Worm (Caenorhabditis elegans) whole organism, L4 larva: ENCODE data around the gene R193.2.

ENCODE experiments used
- F37D6.2 ChIP-seq: sonication (generic microtip); optimal IDR thresholded peaks from 2 replicates; lab custom pipeline; 2016; ENCODE audit warnings: mild to moderate bottlenecking, missing genetic modification characterization, missing compliant biosample characterization
- T20F7.1 ChIP-seq: fragments of 200-800 bp; sonication (Bioruptor generic); optimal IDR thresholded peaks from 2 replicates; lab custom pipeline; 2018; ENCODE audit warnings: mild to moderate bottlenecking, missing genetic modification characterization, missing compliant biosample characterization
- T26A8.4 ChIP-seq: fragments of 200-800 bp; sonication (Bioruptor generic); IDR thresholded peaks from 2 replicates; pipeline ENCODE4 v1.3.6; 2022; ENCODE audit warnings: missing genetic modification characterization, missing compliant biosample characterization
- Y105C5A.15 ChIP-seq: fragments of 200-800 bp; sonication (Bioruptor generic); IDR thresholded peaks from 2 replicates; pipeline ENCODE4 v1.3.6; 2022; ENCODE audit warnings: missing genetic modification characterization, missing compliant biosample characterization
- Y5F2A.4 ChIP-seq: fragments of 200-800 bp; sonication (Bioruptor generic); optimal IDR thresholded peaks from 2 replicates; lab custom pipeline; 2018; ENCODE audit warnings: mild to moderate bottlenecking, missing genetic modification characterization, missing compliant biosample characterization
- ZK337.2 ChIP-seq: fragments of 200-800 bp; sonication (Bioruptor generic); IDR thresholded peaks from 2 replicates; pipeline ENCODE4 v1.3.6; 2022; ENCODE audit warnings: missing genetic modification reagents, missing genetic modification characterization, missing compliant biosample characterization
- aha-1 ChIP-seq: fragments of 150-350 bp; peaks from one replicate; lab custom pipeline; 2014; ENCODE audit warnings: missing biosample characterization, missing genetic modification characterization
- ama-1 ChIP-seq: fragments of 150-350 bp; optimal IDR thresholded peaks from 2 replicates; lab custom pipeline; 2014; ENCODE audit warnings: inconsistent platforms, mixed read lengths
- arid-1 ChIP-seq: fragments of 200-800 bp; sonication (Bioruptor generic); conservative IDR thresholded peaks from 2 replicates; pipeline ENCODE4 v1.3.6; 2022; ENCODE audit warnings: missing genetic modification reagents, missing genetic modification characterization, missing compliant biosample characterization
- cey-2 ChIP-seq: sonication (generic microtip); optimal IDR thresholded peaks from 3 replicates; lab custom pipeline; 2017; ENCODE audit warnings: missing genetic modification characterization, mild to moderate bottlenecking, missing compliant biosample characterization, antibody characterized with exemption, borderline replicate concordance; ENCODE audit not compliant: insufficient read depth
- daf-12 ChIP-seq: fragments of 150-350 bp; optimal IDR thresholded peaks from 2 replicates; lab custom pipeline; 2014; ENCODE audit warnings: missing biosample characterization, missing genetic modification reagents, missing genetic modification characterization
- daf-16 ChIP-seq, 3 experiments: sonication (generic microtip); optimal IDR thresholded peaks; 2 replicates each; lab custom pipeline; 2016 to 2017; ENCODE audit warnings: missing genetic modification characterization in 3 of 3, missing genetic modification reagents in 3 of 3, mild to moderate bottlenecking in 2 of 3, missing compliant biosample characterization in 2 of 3, missing biosample characterization in 1 of 3, moderate library complexity in 1 of 3
- daf-8 ChIP-seq: fragments of 200-800 bp; sonication (Bioruptor generic); IDR thresholded peaks from 2 replicates; pipeline ENCODE4 v1.3.6; 2022; ENCODE audit warnings: missing genetic modification characterization, missing compliant biosample characterization
- dmd-6 ChIP-seq: fragments of 200-800 bp; sonication (Bioruptor generic); IDR thresholded peaks from 2 replicates; pipeline ENCODE4 v1.3.6; 2022; ENCODE audit warnings: missing genetic modification reagents, missing genetic modification characterization, missing compliant biosample characterization
- dmd-8 ChIP-seq: fragments of 200-800 bp; sonication (Bioruptor generic); IDR thresholded peaks from 2 replicates; pipeline ENCODE4 v1.3.6; 2022; ENCODE audit warnings: missing genetic modification characterization, missing compliant biosample characterization
- dpl-1 ChIP-seq: fragments of 150-350 bp; optimal IDR thresholded peaks from 2 replicates; lab custom pipeline; 2014; ENCODE audit warnings: missing biosample characterization, missing genetic modification reagents, missing genetic modification characterization
- dve-1 ChIP-seq: sonication (generic microtip); optimal IDR thresholded peaks from 2 replicates; lab custom pipeline; 2017; ENCODE audit warnings: antibody characterized with exemption, mild to moderate bottlenecking, missing genetic modification characterization, missing compliant biosample characterization; ENCODE audit not compliant: insufficient read depth
- hif-1 ChIP-seq, 2 experiments: sonication (generic microtip); optimal IDR thresholded peaks; 2 replicates each; lab custom pipeline; 2016 to 2017; ENCODE audit warnings: missing compliant biosample characterization in 2 of 2, missing genetic modification characterization in 2 of 2, missing genetic modification reagents in 2 of 2, missing genotype in 2 of 2, mild to moderate bottlenecking in 1 of 2
- hlh-11 ChIP-seq: fragments of 200-800 bp; sonication (Bioruptor generic); optimal IDR thresholded peaks from 2 replicates; lab custom pipeline; 2018; ENCODE audit warnings: mild to moderate bottlenecking, missing genetic modification characterization, missing compliant biosample characterization
- hlh-30 ChIP-seq: sonication (generic microtip); optimal IDR thresholded peaks from 2 replicates; lab custom pipeline; 2017; ENCODE audit warnings: antibody characterized with exemption, mild to moderate bottlenecking, missing genetic modification characterization, missing compliant biosample characterization; ENCODE audit not compliant: insufficient read depth
- hmg-1.1 ChIP-seq: fragments of 200-800 bp; sonication (Bioruptor generic); IDR thresholded peaks from 2 replicates; pipeline ENCODE4 v1.3.6; 2022; ENCODE audit warnings: missing genetic modification reagents, missing genetic modification characterization, missing compliant biosample characterization
- lin-38 ChIP-seq: fragments of 200-800 bp; sonication (Bioruptor generic); IDR thresholded peaks from 2 replicates; pipeline ENCODE4 v1.3.6; 2022; ENCODE audit warnings: missing genetic modification reagents, missing genetic modification characterization, missing compliant biosample characterization
- lsy-2 ChIP-seq, 2 experiments: fragments of 150-350 bp in 1 of 2; sonication (generic microtip) in 1 of 2; optimal IDR thresholded peaks; 2 replicates each; lab custom pipeline; 2014 to 2017; ENCODE audit warnings: missing biosample characterization in 2 of 2, missing genetic modification characterization in 2 of 2
- mdl-1 ChIP-seq, 2 experiments: fragments of 150-350 bp in 1 of 2; sonication (generic microtip) in 1 of 2; optimal IDR thresholded peaks; 2 replicates each; lab custom pipeline; 2014 to 2017; ENCODE audit warnings: missing biosample characterization in 2 of 2, missing genetic modification characterization in 2 of 2
- mdt-29 ChIP-seq: fragments of 200-800 bp; sonication (Bioruptor generic); IDR thresholded peaks from 2 replicates; pipeline ENCODE4 v1.3.6; 2022; ENCODE audit warnings: missing genetic modification reagents, missing genetic modification characterization, missing compliant biosample characterization
- mep-1 ChIP-seq: fragments of 150-350 bp; sonication (generic microtip); optimal IDR thresholded peaks from 3 replicates; lab custom pipeline; 2014; ENCODE audit warnings: missing biosample characterization, missing genetic modification characterization
- mes-2 ChIP-seq: sonication (generic microtip); optimal IDR thresholded peaks from 2 replicates; lab custom pipeline; 2016; ENCODE audit warnings: missing genotype, mild to moderate bottlenecking, missing genetic modification characterization, missing compliant biosample characterization; ENCODE audit not compliant: poor library complexity, severe bottlenecking
- mxl-2 ChIP-seq: fragments of 200-800 bp; sonication (Bioruptor generic); conservative IDR thresholded peaks from 2 replicates; pipeline ENCODE4 v1.3.6; 2022; ENCODE audit warnings: missing genetic modification reagents, missing genetic modification characterization, missing compliant biosample characterization
- mxl-3 ChIP-seq: fragments of 200-800 bp; sonication (Bioruptor generic); optimal IDR thresholded peaks from 2 replicates; lab custom pipeline; 2018; ENCODE audit warnings: mild to moderate bottlenecking, missing genetic modification characterization, missing compliant biosample characterization
- nhr-28 ChIP-seq: fragments of 150-350 bp; optimal IDR thresholded peaks from 2 replicates; lab custom pipeline; 2014; ENCODE audit warnings: missing biosample characterization, missing genetic modification characterization
- nhr-41 ChIP-seq: fragments of 200-800 bp; sonication (Bioruptor generic); IDR thresholded peaks from 2 replicates; pipeline ENCODE4 v1.3.6; 2022; ENCODE audit warnings: missing genetic modification reagents, missing genetic modification characterization, missing compliant biosample characterization
- nhr-6 ChIP-seq: fragments of 150-350 bp; optimal IDR thresholded peaks from 2 replicates; lab custom pipeline; 2014; ENCODE audit warnings: missing biosample characterization, missing genetic modification characterization
- nhr-77 ChIP-seq: fragments of 150-350 bp; optimal IDR thresholded peaks from 2 replicates; lab custom pipeline; 2014; ENCODE audit warnings: missing biosample characterization, missing genetic modification characterization
- php-3 ChIP-seq: fragments of 200-800 bp; sonication (Bioruptor generic); IDR thresholded peaks from 2 replicates; pipeline ENCODE4 v1.3.6; 2022; ENCODE audit warnings: missing genetic modification reagents, missing genetic modification characterization, missing compliant biosample characterization
- pqm-1 ChIP-seq: sonication (generic microtip); optimal IDR thresholded peaks from 2 replicates; lab custom pipeline; 2017; ENCODE audit warnings: missing biosample characterization, missing genetic modification characterization
- rbr-2 ChIP-seq: sonication (generic microtip); optimal IDR thresholded peaks from 2 replicates; lab custom pipeline; 2016; ENCODE audit warnings: missing genotype, missing genetic modification characterization, missing compliant biosample characterization
- spr-1 ChIP-seq: sonication (generic microtip); optimal IDR thresholded peaks from 2 replicates; lab custom pipeline; 2016; ENCODE audit warnings: mild to moderate bottlenecking, missing genetic modification characterization, missing compliant biosample characterization
- tra-1 ChIP-seq: fragments of 200-800 bp; sonication (Bioruptor generic); IDR thresholded peaks from 2 replicates; pipeline ENCODE4 v1.3.6; 2022; ENCODE audit warnings: missing genetic modification reagents, missing genetic modification characterization, missing compliant biosample characterization
- zfp-3 ChIP-seq: fragments of 200-800 bp; sonication (Bioruptor generic); conservative IDR thresholded peaks from 2 replicates; pipeline ENCODE4 v1.3.6; 2022; ENCODE audit warnings: missing genetic modification reagents, missing genetic modification characterization, missing compliant biosample characterization

The R193.2 gene

ce11 chrX:1147394-1147793 is 991 bp downstream of the R193.2 start (continued):
- TF ChIP-seq hlh-11 = peak; percentile 27
- peak; percentile 61 for TF ChIP-seq pqm-1
- TF ChIP-seq zfp-3 = no peak
- TF ChIP-seq spr-1 (tag; lab: Kevin White, UChicago) = no peak
- no peak for TF ChIP-seq nhr-6
- no peak for TF ChIP-seq daf-8 (GFP tag; lab: Robert Waterston, UW)
- no peak for TF ChIP-seq Y5F2A.4
- TF ChIP-seq cey-2 (tag; lab: Kevin White, UChicago) = no peak
- TF ChIP-seq nhr-41 = no peak
- no peak for TF ChIP-seq T26A8.4 (GFP tag; lab: Robert Waterston, UW)
- TF ChIP-seq ama-1 (lab: Kevin White, UChicago) = no peak
- no peak for TF ChIP-seq arid-1

- 0 out of 2 replicates have a peak, but pooled peaks have one; percentile 52 for TF ChIP-seq Y105C5A.15 (GFP tag; lab: Robert Waterston, UW)
- TF ChIP-seq mdt-29 = no peak
- TF ChIP-seq aha-1 (tag; lab: Kevin White, UChicago) = peak; percentile 83
- TF ChIP-seq F37D6.2 (tag; lab: Kevin White, UChicago) = no peak
- no peak for TF ChIP-seq mxl-2 (GFP tag; lab: Robert Waterston, UW)
Observed at ce11 chrX:1141617-1142016, 6.8 kb downstream of the R193.2 start.

ce11 chrX:1128503-1129036 is 19.8 kb downstream of the R193.2 start, which contains the start of gene snx-1:
TSS of gene snx-1 (plus strand) at chrX:1128986.
- TF ChIP-seq tra-1 (GFP tag; lab: Robert Waterston, UW) = 0 out of 2 replicates have a peak, but pooled peaks have one; percentile 19
- TF ChIP-seq hlh-11 = peak; percentile 81
- peak; percentile 81 for TF ChIP-seq mes-2 (tag; lab: Kevin White, UChicago)
- peak; percentile 33; the same call in 1 of the 2 replicates for TF ChIP-seq php-3
- peak; percentile 46 for TF ChIP-seq hmg-1.1 (GFP tag; lab: Robert Waterston, UW)
- TF ChIP-seq mxl-3 = peak; percentile 96
- TF ChIP-seq dmd-6 (GFP tag; lab: Robert Waterston, UW) = peak; percentile 59
- peak; percentile 81 for TF ChIP-seq nhr-28
- peak; percentile 92 for TF ChIP-seq lin-38
- TF ChIP-seq nhr-41 = no peak
- no peak for TF ChIP-seq ZK337.2 (GFP tag; lab: Robert Waterston, UW)
- TF ChIP-seq dpl-1 (GFP tag; lab: Kevin White, UChicago) = peak; percentile 16
- peak; percentile 74 for TF ChIP-seq mep-1 (tag; lab: Kevin White, UChicago)
- no peak for TF ChIP-seq T20F7.1 (GFP tag; lab: Kevin White, UChicago)
- no peak for TF ChIP-seq daf-12
- no peak for TF ChIP-seq dmd-8 (GFP tag; lab: Robert Waterston, UW)
- peak; percentile 94 for TF ChIP-seq hlh-30 (tag; lab: Kevin White, UChicago)
- peak; percentile 18 for TF ChIP-seq pqm-1
- peak; percentile 80 for TF ChIP-seq nhr-77 (tag; lab: Kevin White, UChicago)
- no peak for TF ChIP-seq daf-16 (GFP tag; optimal IDR thresholded peaks at IDR 0.05; lab: Kevin White, UChicago)
- TF ChIP-seq daf-16 (tag; optimal IDR thresholded peaks at IDR 0.05; lab: Kevin White, UChicago) = peak; percentile 91
- TF ChIP-seq mdl-1 (tag; optimal IDR thresholded peaks at IDR 0.05; lab: Kevin White, UChicago) = peak; percentile 74 to 94
- peak; percentile 51 for TF ChIP-seq dve-1 (tag; lab: Kevin White, UChicago)
- TF ChIP-seq nhr-6 = peak; percentile 74
- peak in 1 of 2 experiments; percentile 66 for TF ChIP-seq lsy-2 (tag; optimal IDR thresholded peaks at IDR 0.05; lab: Kevin White, UChicago)
- peak; percentile 59 for TF ChIP-seq rbr-2 (tag; lab: Kevin White, UChicago)
- TF ChIP-seq hif-1 (tag; optimal IDR thresholded peaks at IDR 0.05; lab: Kevin White, UChicago) = peak in 1 of 2 experiments; percentile 52
